Fruit fly (Drosophila melanogaster): ENCODE measurements around the gene CG3909.

DNA sequence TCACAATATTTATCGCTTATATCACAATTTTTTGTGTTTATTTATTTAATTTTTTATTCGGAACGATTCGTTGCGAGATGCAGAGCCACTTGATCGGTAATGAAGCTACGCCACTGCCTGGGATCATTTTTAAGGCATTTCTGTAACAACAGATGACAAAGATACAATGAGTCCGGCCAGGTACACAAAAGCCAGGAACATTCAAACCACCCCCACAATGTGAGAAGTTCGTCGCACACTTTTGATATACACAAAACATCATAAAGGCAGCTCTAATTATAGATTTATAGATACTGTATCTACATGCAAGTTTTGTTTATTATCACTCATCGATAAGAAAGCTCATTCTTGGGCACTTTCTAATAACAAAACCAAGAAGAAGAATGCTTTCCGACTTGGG is 18.0 kb upstream of the CG3909 start, which contains the start of gene CG31407:
- TF ChIP-seq gl (tag; optimal IDR thresholded peaks at IDR 0.05) = no peak
- TF ChIP-seq CG14655 (GFP tag; optimal IDR thresholded peaks at IDR 0.05) = no peak
- no peak for TF ChIP-seq Ets98B (GFP tag; IDR thresholded peaks at IDR 0.05)
- TF ChIP-seq CG4496 (GFP tag; IDR thresholded peaks at IDR 0.05) = no peak
- TF ChIP-seq CG32121 (GFP tag; IDR thresholded peaks at IDR 0.05) = no peak
- no peak for TF ChIP-seq EcR (GFP tag; optimal IDR thresholded peaks at IDR 0.05)
- TF ChIP-seq Pif1A (GFP tag; optimal IDR thresholded peaks at IDR 0.05) = no peak
- no peak for TF ChIP-seq CG8159 (tag; optimal IDR thresholded peaks at IDR 0.05)
- no peak for TF ChIP-seq Pif1B (GFP tag; optimal IDR thresholded peaks at IDR 0.05)

Data from whole organism, pupa.